Fruit fly (Drosophila melanogaster) whole organism, embryonic: Measurements from ENCODE around the gene CG4301.

Source experiments
- ATbp ChIP-seq: fragments of 200-800 bp; sonication (Bioruptor generic); optimal IDR thresholded peaks from 2 replicates; lab custom pipeline; 2017; ENCODE audit warnings: missing biosample characterization, mild to moderate bottlenecking, missing genetic modification characterization, missing genetic modification reagents
- Bdp1 ChIP-seq: fragments of 200-800 bp; sonication (Bioruptor generic); optimal IDR thresholded peaks from 3 replicates; lab custom pipeline; 2016; ENCODE audit warnings: missing biosample characterization, missing genetic modification characterization
- Blimp-1 ChIP-seq: fragments of 200-800 bp; sonication (Bioruptor generic); optimal IDR thresholded peaks from 3 replicates; lab custom pipeline; 2018; ENCODE audit warnings: missing biosample characterization, missing genetic modification characterization, mild to moderate bottlenecking, moderate library complexity, missing genetic modification reagents
- CG1024 ChIP-seq: fragments of 200-800 bp; sonication (Bioruptor generic); IDR thresholded peaks from 2 replicates; pipeline ENCODE4 v1.3.6; 2022; ENCODE audit warnings: missing biosample characterization, missing genetic modification characterization
- CG10462 ChIP-seq: fragments of 200-800 bp; sonication (Bioruptor generic); optimal IDR thresholded peaks from 2 replicates; lab custom pipeline; 2016; ENCODE audit warnings: missing biosample characterization, missing genetic modification characterization
- CG11560 ChIP-seq: fragments of 200-800 bp; sonication (Bioruptor generic); IDR thresholded peaks from 3 replicates; pipeline ENCODE4 v1.3.6; 2022; ENCODE audit warnings: missing biosample characterization, missing genetic modification characterization
- CG12219 ChIP-seq: fragments of 200-800 bp; sonication (Bioruptor generic); optimal IDR thresholded peaks from 3 replicates; lab custom pipeline; 2018; ENCODE audit warnings: missing biosample characterization, mild to moderate bottlenecking, missing genetic modification characterization
- CG12236 ChIP-seq: fragments of 200-800 bp; sonication (Bioruptor generic); optimal IDR thresholded peaks from 2 replicates; lab custom pipeline; 2016; ENCODE audit warnings: missing biosample characterization, missing genetic modification characterization
- CG13296 ChIP-seq: fragments of 200-800 bp; sonication (Bioruptor generic); optimal IDR thresholded peaks from 3 replicates; lab custom pipeline; 2018; ENCODE audit warnings: missing biosample characterization, mild to moderate bottlenecking, missing genetic modification characterization
- CG13775 ChIP-seq: fragments of 200-800 bp; sonication (Bioruptor generic); optimal IDR thresholded peaks from 3 replicates; lab custom pipeline; 2017; ENCODE audit warnings: missing biosample characterization, mild to moderate bottlenecking, missing genetic modification characterization
- CG14667 ChIP-seq: fragments of 200-800 bp; sonication (Bioruptor generic); IDR thresholded peaks from 2 replicates; pipeline ENCODE4 v1.3.6; 2022; ENCODE audit warnings: missing biosample characterization, missing genetic modification characterization
- CG15073 ChIP-seq: fragments of 200-800 bp; sonication (Bioruptor generic); optimal IDR thresholded peaks from 2 replicates; lab custom pipeline; 2016; ENCODE audit warnings: missing biosample characterization, missing genetic modification characterization
- CG1529 ChIP-seq: fragments of 200-800 bp; sonication (Bioruptor generic); optimal IDR thresholded peaks from 3 replicates; lab custom pipeline; 2018; ENCODE audit warnings: missing biosample characterization, missing genetic modification characterization
- CG15696 ChIP-seq: fragments of 200-800 bp; sonication (Bioruptor generic); optimal IDR thresholded peaks from 2 replicates; lab custom pipeline; 2019; ENCODE audit warnings: missing biosample characterization, mild to moderate bottlenecking, missing genetic modification characterization, moderate library complexity
- CG17802 ChIP-seq: fragments of 200-800 bp; sonication (Bioruptor generic); optimal IDR thresholded peaks from 2 replicates; lab custom pipeline; 2018; ENCODE audit warnings: missing biosample characterization, mild to moderate bottlenecking, missing genetic modification characterization, moderate library complexity
- CG2120 ChIP-seq: fragments of 200-800 bp; sonication (Bioruptor generic); optimal IDR thresholded peaks from 3 replicates; lab custom pipeline; 2016; ENCODE audit warnings: missing biosample characterization, missing genetic modification characterization
- CG3163 ChIP-seq: fragments of 200-800 bp; sonication (Bioruptor generic); optimal IDR thresholded peaks from 3 replicates; lab custom pipeline; 2016; ENCODE audit warnings: missing biosample characterization, missing genetic modification characterization
- CG32767 ChIP-seq: fragments of 200-800 bp; sonication (Bioruptor generic); IDR thresholded peaks from 2 replicates; pipeline ENCODE4 v1.3.6; 2022; ENCODE audit warnings: missing biosample characterization, missing genetic modification characterization
- CG5245 ChIP-seq: fragments of 200-800 bp; sonication (Bioruptor generic); optimal IDR thresholded peaks from 3 replicates; lab custom pipeline; 2016; ENCODE audit warnings: missing biosample characterization, missing genetic modification characterization
- CG6854 ChIP-seq: fragments of 200-800 bp; sonication (Bioruptor generic); optimal IDR thresholded peaks from 3 replicates; lab custom pipeline; 2017; ENCODE audit warnings: missing biosample characterization, mild to moderate bottlenecking, missing genetic modification characterization
- CG7745 ChIP-seq: fragments of 200-800 bp; sonication (Bioruptor generic); optimal IDR thresholded peaks from 2 replicates; lab custom pipeline; 2018; ENCODE audit warnings: missing biosample characterization, mild to moderate bottlenecking, missing genetic modification characterization, moderate library complexity
- CG8290 ChIP-seq, 3 experiments: fragments of 200-800 bp; sonication (Bioruptor generic); optimal IDR thresholded peaks; 2 replicates each; lab custom pipeline; 2016 to 2019; ENCODE audit warnings: missing biosample characterization in 3 of 3, missing genetic modification characterization in 3 of 3, mild to moderate bottlenecking in 2 of 3, moderate library complexity in 1 of 3
- CG8388 ChIP-seq: fragments of 200-800 bp; sonication (Bioruptor generic); optimal IDR thresholded peaks from 2 replicates; lab custom pipeline; 2019; ENCODE audit warnings: missing biosample characterization, mild to moderate bottlenecking, missing genetic modification characterization, moderate library complexity
- CoRest ChIP-seq: fragments of 200-800 bp; sonication (Bioruptor generic); optimal IDR thresholded peaks from 3 replicates; lab custom pipeline; 2018; ENCODE audit warnings: missing biosample characterization, mild to moderate bottlenecking, missing genetic modification characterization, moderate library complexity
- CrebB ChIP-seq: fragments of 200-800 bp; sonication (Bioruptor generic); optimal IDR thresholded peaks from 3 replicates; lab custom pipeline; 2018; ENCODE audit warnings: missing biosample characterization, mild to moderate bottlenecking, missing genetic modification characterization
- D19A ChIP-seq: fragments of 200-800 bp; optimal IDR thresholded peaks from 3 replicates; lab custom pipeline; 2019; ENCODE audit warnings: missing biosample characterization, mild to moderate bottlenecking, missing genetic modification characterization, moderate library complexity
- Dp ChIP-seq: fragments of 200-800 bp; sonication (Bioruptor generic); optimal IDR thresholded peaks from 2 replicates; lab custom pipeline; 2018; ENCODE audit warnings: missing biosample characterization, mild to moderate bottlenecking, missing genetic modification characterization, moderate library complexity
- Lim3 ChIP-seq: fragments of 200-800 bp; sonication (Bioruptor generic); IDR thresholded peaks from 2 replicates; pipeline ENCODE4 v1.3.6; 2022; ENCODE audit warnings: missing biosample characterization, missing genetic modification characterization
- Max ChIP-seq: fragments of 200-800 bp; sonication (Bioruptor generic); optimal IDR thresholded peaks from 2 replicates; lab custom pipeline; 2016; ENCODE audit warnings: missing biosample characterization, mild to moderate bottlenecking, missing genetic modification characterization
- Oli ChIP-seq: fragments of 200-800 bp; sonication (Bioruptor generic); optimal IDR thresholded peaks from 2 replicates; lab custom pipeline; 2018; ENCODE audit warnings: missing biosample characterization, mild to moderate bottlenecking, missing genetic modification characterization, moderate library complexity
- Xbp1 ChIP-seq: fragments of 200-800 bp; sonication (Bioruptor generic); optimal IDR thresholded peaks from 3 replicates; lab custom pipeline; 2016; ENCODE audit warnings: missing biosample characterization, mild to moderate bottlenecking, missing genetic modification characterization
- abd-A ChIP-seq: fragments of 200-800 bp; sonication (Bioruptor generic); optimal IDR thresholded peaks from 3 replicates; lab custom pipeline; 2019; ENCODE audit warnings: missing biosample characterization, mild to moderate bottlenecking, missing genetic modification characterization, moderate library complexity
- chn ChIP-seq: fragments of 200-800 bp; sonication (Bioruptor generic); optimal IDR thresholded peaks from 2 replicates; lab custom pipeline; 2016; ENCODE audit warnings: missing biosample characterization, missing genetic modification characterization
- cwo ChIP-seq: fragments of 200-800 bp; sonication (Bioruptor generic); optimal IDR thresholded peaks from 3 replicates; lab custom pipeline; 2017; ENCODE audit warnings: missing biosample characterization, missing genetic modification characterization, mild to moderate bottlenecking, moderate library complexity, missing genetic modification reagents
- dati ChIP-seq: fragments of 200-800 bp; sonication (Bioruptor generic); IDR thresholded peaks from 2 replicates; pipeline ENCODE4 v1.3.6; 2022; ENCODE audit warnings: missing biosample characterization, missing genetic modification characterization
- dysf ChIP-seq: fragments of 200-800 bp; sonication (Bioruptor generic); IDR thresholded peaks from 3 replicates; pipeline ENCODE4 v1.3.6; 2022; ENCODE audit warnings: missing biosample characterization, missing genetic modification characterization
- fd64A ChIP-seq: fragments of 200-800 bp; sonication (Bioruptor generic); optimal IDR thresholded peaks from 3 replicates; lab custom pipeline; 2018; ENCODE audit warnings: missing biosample characterization, mild to moderate bottlenecking, missing genetic modification characterization
- ind ChIP-seq: fragments of 200-800 bp; sonication (Bioruptor generic); optimal IDR thresholded peaks from 3 replicates; lab custom pipeline; 2016; ENCODE audit warnings: missing biosample characterization, missing genetic modification characterization
- insv ChIP-seq, 2 experiments: fragments of 200-800 bp; sonication (Bioruptor generic); optimal IDR thresholded peaks; 3 replicates each; lab custom pipeline; 2016 to 2018; ENCODE audit warnings: missing biosample characterization in 2 of 2, missing genetic modification characterization in 2 of 2
- inv ChIP-seq: fragments of 200-800 bp; sonication (Bioruptor generic); IDR thresholded peaks from 2 replicates; pipeline ENCODE4 v1.3.6; 2022; ENCODE audit warnings: missing biosample characterization, missing genetic modification characterization; ENCODE audit not compliant: partially characterized antibody
- odd ChIP-seq: fragments of 200-800 bp; sonication (Bioruptor generic); optimal IDR thresholded peaks from 2 replicates; lab custom pipeline; 2017; ENCODE audit warnings: missing biosample characterization, mild to moderate bottlenecking, missing genetic modification characterization
- pan ChIP-seq, 4 experiments: fragments of >200 bp in 3 of 4; fragments of 200-800 bp in 1 of 4; sonication (Bioruptor generic) in 1 of 4; optimal IDR thresholded peaks in 3 of 4; IDR thresholded peaks in 1 of 4; 2 replicates each; pipeline versions ENCODE4 v1.3.6 to Lab custom; 2017 to 2022; ENCODE audit warnings: missing biosample characterization in 2 of 4, missing genetic modification characterization in 2 of 4, mixed read lengths in 1 of 4
- phol ChIP-seq: fragments of 200-800 bp; sonication (Bioruptor generic); optimal IDR thresholded peaks from 3 replicates; lab custom pipeline; 2018; ENCODE audit warnings: missing biosample characterization, mild to moderate bottlenecking, missing genetic modification characterization, moderate library complexity
- pita ChIP-seq: fragments of 200-800 bp; sonication (Bioruptor generic); optimal IDR thresholded peaks from 2 replicates; lab custom pipeline; 2017; ENCODE audit warnings: missing biosample characterization, mild to moderate bottlenecking, missing genetic modification characterization
- sens ChIP-seq: fragments of 200-800 bp; sonication (Bioruptor generic); peaks from one replicate; lab custom pipeline; 2016; ENCODE audit warnings: missing biosample characterization, missing genetic modification characterization
- seq ChIP-seq: fragments of 200-800 bp; sonication (Bioruptor generic); IDR thresholded peaks from 2 replicates; pipeline ENCODE4 v1.3.6; 2022; ENCODE audit warnings: missing biosample characterization, missing genetic modification characterization
- so ChIP-seq: fragments of 200-800 bp; sonication (Bioruptor generic); IDR thresholded peaks from 3 replicates; pipeline ENCODE4 v1.3.6; 2022; ENCODE audit warnings: missing biosample characterization, missing genetic modification characterization
- ssp ChIP-seq: fragments of 200-800 bp; sonication (Bioruptor generic); IDR thresholded peaks from 2 replicates; pipeline ENCODE4 v1.3.6; 2022; ENCODE audit warnings: missing biosample characterization, missing genetic modification characterization
- tgo ChIP-seq: fragments of 200-800 bp; sonication (Bioruptor generic); IDR thresholded peaks from 3 replicates; pipeline ENCODE4 v1.3.6; 2022; ENCODE audit warnings: missing biosample characterization, missing genetic modification characterization
- tin ChIP-seq: fragments of 200-800 bp; sonication (Bioruptor generic); optimal IDR thresholded peaks from 3 replicates; lab custom pipeline; 2016; ENCODE audit warnings: missing biosample characterization, missing genetic modification characterization
- wdn ChIP-seq: fragments of 200-800 bp; sonication (Bioruptor generic); IDR thresholded peaks from 2 replicates; pipeline ENCODE4 v1.3.6; 2022; ENCODE audit warnings: missing biosample characterization, missing genetic modification characterization

CG4301 gene

dm6 chrX:16458551-16458950 lies 53.2 kb downstream of the CG4301 start (continued):
- TF ChIP-seq CG12236 (GFP tag; lab: Kevin White, UChicago) (no peak), CoRest (tag; lab: Kevin White, UChicago) (peak; percentile 3), seq (GFP tag; lab: Robert Waterston, UW) (no peak), CG7745 (tag; lab: Kevin White, UChicago) (no peak), so (GFP tag; lab: Robert Waterston, UW) (no peak), CG15073 (GFP tag; lab: Kevin White, UChicago) (peak; percentile 97), phol (tag; lab: Kevin White, UChicago) (peak; percentile 14), CG8388 (GFP tag; lab: Kevin White, UChicago) (peak; percentile 99), CG1024 (GFP tag; lab: Robert Waterston, UW) (no peak), Max (GFP tag; lab: Kevin White, UChicago) (no peak), ssp (GFP tag; lab: Robert Waterston, UW) (no peak; the same call in 1 of the 2 replicates), pan (optimal IDR thresholded peaks at IDR 0.05; lab: Kevin White, UChicago) (no peak), pan (GFP tag; optimal IDR thresholded peaks at IDR 0.05 in 1 of 2, IDR thresholded peaks at IDR 0.05 in 1 of 2) (peak in 1 of 2 experiments; percentile 9), CG13296 (GFP tag; lab: Kevin White, UChicago) (no peak), CG17802 (tag; lab: Kevin White, UChicago) (no peak), dysf (GFP tag; lab: Robert Waterston, UW) (no peak), ind (GFP tag; lab: Kevin White, UChicago) (peak; percentile 1), chn (no peak), abd-A (no peak), D19A (no peak), Dp (no peak), CrebB (tag; lab: Kevin White, UChicago) (no peak), CG12219 (GFP tag; lab: Kevin White, UChicago) (no peak), wdn (GFP tag; lab: Robert Waterston, UW) (0 out of 2 replicates have a peak, but pooled peaks have one; percentile 40), Lim3 (no peak), CG3163 (GFP tag; lab: Kevin White, UChicago) (no peak), CG8290 (GFP tag; optimal IDR thresholded peaks at IDR 0.05; lab: Kevin White, UChicago) (peak; percentile 50), CG8290 (tag; optimal IDR thresholded peaks at IDR 0.05; lab: Kevin White, UChicago) (peak in 1 of 2 experiments; percentile 53), insv (GFP tag; optimal IDR thresholded peaks at IDR 0.05; lab: Kevin White, UChicago) (no peak), CG2120 (GFP tag; lab: Kevin White, UChicago) (no peak), CG1529 (GFP tag; lab: Kevin White, UChicago) (no peak), sens (peak; percentile 58), CG11560 (no peak), dati (GFP tag; lab: Robert Waterston, UW) (no peak), fd64A (no peak), Bdp1 (no peak), CG6854 (GFP tag; lab: Kevin White, UChicago) (no peak), Oli (tag; lab: Kevin White, UChicago) (peak; percentile 3), Xbp1 (GFP tag; lab: Kevin White, UChicago) (peak; percentile 14), tgo (GFP tag; lab: Robert Waterston, UW) (0 out of 3 replicates have a peak, but pooled peaks have one; percentile 19), CG32767 (GFP tag; lab: Robert Waterston, UW) (no peak), CG14667 (GFP tag; lab: Robert Waterston, UW) (no peak), CG10462 (GFP tag; lab: Kevin White, UChicago) (no peak), CG13775 (GFP tag; lab: Kevin White, UChicago) (no peak), inv (GFP tag; lab: Robert Waterston, UW) (no peak), pita (GFP tag; lab: Kevin White, UChicago) (no peak), ATbp (GFP tag; lab: Kevin White, UChicago) (no peak), cwo (GFP tag; lab: Kevin White, UChicago) (no peak), odd (GFP tag; lab: Kevin White, UChicago) (no peak), Blimp-1 (GFP tag; lab: Kevin White, UChicago) (no peak), CG5245 (GFP tag; lab: Kevin White, UChicago) (no peak), CG15696 (tag; lab: Kevin White, UChicago) (no peak), tin (GFP tag; lab: Kevin White, UChicago) (peak; percentile 2)
